In genomic region chrIV:2782793-2783540, ce11 we compare ENCODE assay signal across 3 worm cellular contexts.
A peak's percentile ranks its signal among the peaks of the same experiment; 100 is the strongest.
TF ChIP-seq lines count a peak whose summit lies in the region.

Y54G2A.12 (minus strand) TSS chrIV:2782843.

TF ChIP-seq in whole organism, L1 larva, 84 proteins besides CTCF, POLR2A, EP300 and RAD21:
- TF ChIP-seq swsn-7 (tag; optimal IDR thresholded peaks at IDR 0.05; lab: Kevin White, UChicago): no peak
- TF ChIP-seq dpl-1 (GFP tag; optimal IDR thresholded peaks at IDR 0.05; lab: Kevin White, UChicago): peak in 2 of 3 experiments; percentile 4 to 8
- TF ChIP-seq nhr-20 (tag; optimal IDR thresholded peaks at IDR 0.05; lab: Kevin White, UChicago): no peak
- TF ChIP-seq rnt-1 (tag; optimal IDR thresholded peaks at IDR 0.05; lab: Kevin White, UChicago): no peak
- no peak for TF ChIP-seq tlp-1 (tag; optimal IDR thresholded peaks at IDR 0.05; lab: Kevin White, UChicago)
- TF ChIP-seq ztf-11 (tag; optimal IDR thresholded peaks at IDR 0.05; lab: Kevin White, UChicago): no peak
- no peak for TF ChIP-seq lin-35 (GFP tag; optimal IDR thresholded peaks at IDR 0.05; lab: Kevin White, UChicago)
- TF ChIP-seq zag-1 (tag; optimal IDR thresholded peaks at IDR 0.05; lab: Kevin White, UChicago): no peak
- TF ChIP-seq ces-1 (GFP tag; optimal IDR thresholded peaks at IDR 0.05; lab: Kevin White, UChicago): no peak
- TF ChIP-seq nhr-19 (GFP tag; conservative IDR thresholded peaks at IDR 0.05; lab: Robert Waterston, UW): no peak
- TF ChIP-seq efl-3 (GFP tag; optimal IDR thresholded peaks at IDR 0.05; lab: Kevin White, UChicago): no peak
- TF ChIP-seq alr-1 (tag; optimal IDR thresholded peaks at IDR 0.05; lab: Kevin White, UChicago; ENCODE audit: borderline replicate concordance): no peak
- no peak for TF ChIP-seq mep-1 (tag; optimal IDR thresholded peaks at IDR 0.05; lab: Kevin White, UChicago)
- TF ChIP-seq ceh-82 (tag; optimal IDR thresholded peaks at IDR 0.05; lab: Kevin White, UChicago): no peak
- TF ChIP-seq nhr-85 (tag; lab: Kevin White, UChicago): no peak
- TF ChIP-seq efl-1 (optimal IDR thresholded peaks at IDR 0.05; lab: Kevin White, UChicago): peak; percentile 39 to 41
- TF ChIP-seq efl-1 (GFP tag; optimal IDR thresholded peaks at IDR 0.05 in 1 of 2; lab: Kevin White, UChicago): peak; percentile 44 to 55
- no peak for TF ChIP-seq nhr-47 (tag; optimal IDR thresholded peaks at IDR 0.05; lab: Kevin White, UChicago)
- TF ChIP-seq aly-2 (tag; optimal IDR thresholded peaks at IDR 0.05; lab: Kevin White, UChicago): no peak

TF ChIP-seq in whole organism, L4 larva, 104 proteins besides CTCF, POLR2A, EP300 and RAD21:
- no peak for TF ChIP-seq spr-3 (GFP tag; optimal IDR thresholded peaks at IDR 0.05; lab: Kevin White, UChicago)
- TF ChIP-seq Y48G9A.11 (GFP tag; IDR thresholded peaks at IDR 0.05; lab: Robert Waterston, UW): 0 out of 2 replicates have a peak, but pooled peaks have one; percentile 46
- TF ChIP-seq F49E8.2 (tag; optimal IDR thresholded peaks at IDR 0.05; lab: Kevin White, UChicago; ENCODE audit: borderline replicate concordance): peak; percentile 61

TF ChIP-seq in whole organism, young adult, 124 proteins besides CTCF, POLR2A, EP300 and RAD21 (continues in another document):
- TF ChIP-seq rpc-1 (optimal IDR thresholded peaks at IDR 0.05; lab: Kevin White, UChicago) (no peak), rpc-1 (tag; optimal IDR thresholded peaks at IDR 0.05; lab: Kevin White, UChicago) (no peak), ccch-3 (GFP tag; optimal IDR thresholded peaks at IDR 0.05; lab: Kevin White, UChicago) (no peak), D2030.7 (GFP tag; IDR thresholded peaks at IDR 0.05; lab: Robert Waterston, UW) (peak; percentile 89), dox-1 (GFP tag; IDR thresholded peaks at IDR 0.05; lab: Robert Waterston, UW) (peak; percentile 83), nhr-179 (tag; optimal IDR thresholded peaks at IDR 0.05; lab: Kevin White, UChicago) (no peak), aptf-3 (GFP tag; IDR thresholded peaks at IDR 0.05; lab: Robert Waterston, UW) (no peak), B0336.3 (GFP tag; IDR thresholded peaks at IDR 0.05; lab: Robert Waterston, UW) (peak; percentile 76), F23B12.7 (tag; optimal IDR thresholded peaks at IDR 0.05; lab: Kevin White, UChicago; ENCODE audit: insufficient read depth) (no peak), ZK185.1 (tag; optimal IDR thresholded peaks at IDR 0.05; lab: Kevin White, UChicago; ENCODE audit: poor library complexity, severe bottlenecking) (no peak), lin-54 (GFP tag; optimal IDR thresholded peaks at IDR 0.05; lab: Kevin White, UChicago) (peak; percentile 89), ztf-3 (GFP tag; optimal IDR thresholded peaks at IDR 0.05; lab: Kevin White, UChicago) (no peak), F55B11.4 (tag; optimal IDR thresholded peaks at IDR 0.05; lab: Kevin White, UChicago; ENCODE audit: borderline replicate concordance, insufficient read depth) (no peak), egl-44 (GFP tag; IDR thresholded peaks at IDR 0.05; lab: Robert Waterston, UW) (no peak), K11D2.4 (GFP tag; IDR thresholded peaks at IDR 0.05; lab: Robert Waterston, UW) (no peak), ceh-40 (GFP tag; IDR thresholded peaks at IDR 0.05; lab: Robert Waterston, UW) (no peak), chd-7 (tag; optimal IDR thresholded peaks at IDR 0.05; lab: Kevin White, UChicago) (no peak), nfyb-1 (GFP tag; IDR thresholded peaks at IDR 0.05; lab: Robert Waterston, UW) (0 out of 2 replicates have a peak, but pooled peaks have one; percentile 23), Y56A3A.18 (GFP tag; IDR thresholded peaks at IDR 0.05; lab: Robert Waterston, UW) (no peak), dpl-1 (GFP tag; optimal IDR thresholded peaks at IDR 0.05; lab: Kevin White, UChicago) (peak; percentile 69), zim-3 (tag; optimal IDR thresholded peaks at IDR 0.05; lab: Kevin White, UChicago) (no peak), rcor-1 (GFP tag; IDR thresholded peaks at IDR 0.05; lab: Robert Waterston, UW) (peak; percentile 32; the same call in 1 of the 2 replicates), F39B2.1 (GFP tag; IDR thresholded peaks at IDR 0.05; lab: Robert Waterston, UW) (no peak), ceh-79 (tag; optimal IDR thresholded peaks at IDR 0.05; lab: Kevin White, UChicago) (no peak), madf-6 (GFP tag; IDR thresholded peaks at IDR 0.05; lab: Robert Waterston, UW) (peak; percentile 96), F49E8.2 (tag; optimal IDR thresholded peaks at IDR 0.05; lab: Kevin White, UChicago; ENCODE audit: insufficient read depth) (no peak), ztf-26 (tag; optimal IDR thresholded peaks at IDR 0.05; lab: Kevin White, UChicago) (no peak), lin-40 (tag; optimal IDR thresholded peaks at IDR 0.05; lab: Kevin White, UChicago) (no peak), rec-8 (tag; optimal IDR thresholded peaks at IDR 0.05; lab: Kevin White, UChicago) (no peak), lsy-27 (tag; optimal IDR thresholded peaks at IDR 0.05; lab: Kevin White, UChicago; ENCODE audit: borderline replicate concordance, insufficient read depth) (no peak), madf-3 (GFP tag; IDR thresholded peaks at IDR 0.05; lab: Robert Waterston, UW) (no peak), ama-1 (optimal IDR thresholded peaks at IDR 0.05; lab: Kevin White, UChicago) (no peak), ama-1 (GFP tag; optimal IDR thresholded peaks at IDR 0.05; lab: Kevin White, UChicago) (no peak), nfya-2 (GFP tag; IDR thresholded peaks at IDR 0.05; lab: Robert Waterston, UW) (no peak), Y53G8AR.9 (GFP tag; conservative IDR thresholded peaks at IDR 0.05; lab: Robert Waterston, UW) (no peak), gei-17 (GFP tag; optimal IDR thresholded peaks at IDR 0.05; lab: Kevin White, UChicago) (no peak), ztf-28 (GFP tag; IDR thresholded peaks at IDR 0.05; lab: Robert Waterston, UW) (0 out of 2 replicates have a peak, but pooled peaks have one; percentile 66), attf-3 (GFP tag; conservative IDR thresholded peaks at IDR 0.05; lab: Robert Waterston, UW) (no peak), efl-1 (GFP tag; optimal IDR thresholded peaks at IDR 0.05; lab: Kevin White, UChicago) (peak; percentile 94), B0035.1 (tag; optimal IDR thresholded peaks at IDR 0.05; lab: Kevin White, UChicago) (no peak), ztf-6 (GFP tag; IDR thresholded peaks at IDR 0.05; lab: Robert Waterston, UW) (no peak), bed-2 (GFP tag; IDR thresholded peaks at IDR 0.05; lab: Robert Waterston, UW) (no peak), ets-4 (GFP tag; optimal IDR thresholded peaks at IDR 0.05; lab: Kevin White, UChicago) (no peak), mel-28 (tag; optimal IDR thresholded peaks at IDR 0.05; lab: Kevin White, UChicago; ENCODE audit: borderline replicate concordance) (no peak), mcd-1 (GFP tag; IDR thresholded peaks at IDR 0.05; lab: Robert Waterston, UW) (peak; percentile 42), F57A8.1 (GFP tag; optimal IDR thresholded peaks at IDR 0.05; lab: Kevin White, UChicago) (no peak), madf-8 (GFP tag; conservative IDR thresholded peaks at IDR 0.05; lab: Robert Waterston, UW) (peak; percentile 88), nhr-120 (GFP tag; IDR thresholded peaks at IDR 0.05; lab: Robert Waterston, UW) (no peak), unc-130 (GFP tag; optimal IDR thresholded peaks at IDR 0.05; lab: Kevin White, UChicago) (peak; percentile 12), unc-62 (GFP tag; optimal IDR thresholded peaks at IDR 0.05; lab: Kevin White, UChicago) (no peak), let-607 (tag; optimal IDR thresholded peaks at IDR 0.05; lab: Kevin White, UChicago) (no peak), attf-6 (GFP tag; IDR thresholded peaks at IDR 0.05; lab: Robert Waterston, UW) (no peak), Y53F4B.3 (GFP tag; IDR thresholded peaks at IDR 0.05; lab: Robert Waterston, UW) (no peak), K12H6.12 (tag; optimal IDR thresholded peaks at IDR 0.05; lab: Kevin White, UChicago) (no peak), cebp-2 (GFP tag; IDR thresholded peaks at IDR 0.05; lab: Robert Waterston, UW) (no peak), ztf-22 (GFP tag; optimal IDR thresholded peaks at IDR 0.05; lab: Kevin White, UChicago) (no peak), ceh-27 (GFP tag; optimal IDR thresholded peaks at IDR 0.05; lab: Kevin White, UChicago) (no peak), ceh-58 (GFP tag; IDR thresholded peaks at IDR 0.05; lab: Robert Waterston, UW) (no peak), Y79H2A.3 (GFP tag; conservative IDR thresholded peaks at IDR 0.05; lab: Robert Waterston, UW) (0 out of 2 replicates have a peak, but pooled peaks have one; percentile 11), aptf-2 (GFP tag; conservative IDR thresholded peaks at IDR 0.05; lab: Robert Waterston, UW) (no peak), lag-1 (GFP tag; IDR thresholded peaks at IDR 0.05; lab: Robert Waterston, UW) (no peak), him-1 (tag; optimal IDR thresholded peaks at IDR 0.05; lab: Kevin White, UChicago) (no peak), hsf-1 (GFP tag; IDR thresholded peaks at IDR 0.05; lab: Robert Waterston, UW) (peak; percentile 76), snpc-4 (GFP tag; optimal IDR thresholded peaks at IDR 0.05; lab: Kevin White, UChicago) (no peak), snpc-4 (tag; optimal IDR thresholded peaks at IDR 0.05; lab: Kevin White, UChicago) (peak in 1 of 4 experiments; percentile 11), B0019.2 (GFP tag; conservative IDR thresholded peaks at IDR 0.05; lab: Robert Waterston, UW) (no peak), hlh-26 (GFP tag; conservative IDR thresholded peaks at IDR 0.05; lab: Robert Waterston, UW) (no peak), nhr-80 (tag; optimal IDR thresholded peaks at IDR 0.05; lab: Kevin White, UChicago) (no peak), hmg-1.2 (GFP tag; IDR thresholded peaks at IDR 0.05; lab: Robert Waterston, UW) (peak; percentile 44; the same call in 1 of the 2 replicates), lin-35 (GFP tag; optimal IDR thresholded peaks at IDR 0.05; lab: Kevin White, UChicago) (peak in 1 of 3 experiments; percentile 17), die-1 (tag; optimal IDR thresholded peaks at IDR 0.05; lab: Kevin White, UChicago) (no peak), sea-2 (GFP tag; IDR thresholded peaks at IDR 0.05; lab: Robert Waterston, UW) (no peak), nhr-27 (tag; optimal IDR thresholded peaks at IDR 0.05; lab: Kevin White, UChicago) (no peak), sdz-38 (tag; optimal IDR thresholded peaks at IDR 0.05; lab: Kevin White, UChicago) (no peak)
